Worm (Caenorhabditis elegans): Measurements from ENCODE around the gene chmp-7.
"Not testable (repeated sequence)": the region's sequence is repeated elsewhere in the genome, so short reads cannot be mapped to it uniquely, and the experiment has no call there.

Gene chmp-7

ce11 chrII:9099017-9099416 is 44.2 kb downstream of the chmp-7 start, which contains the start of gene T24H10.1 (continued):
- TF ChIP-seq nhr-76 (tag; optimal IDR thresholded peaks at IDR 0.05), result no peak
- peak; percentile 19 for TF ChIP-seq nhr-77 (tag; optimal IDR thresholded peaks at IDR 0.05)
- peak; percentile 31 for TF ChIP-seq spr-1 (tag; optimal IDR thresholded peaks at IDR 0.05)
- TF ChIP-seq nhr-102 (tag; optimal IDR thresholded peaks at IDR 0.05), result peak; percentile 55
- TF ChIP-seq unc-62 (GFP tag; optimal IDR thresholded peaks at IDR 0.05 in 1 of 2), result peak in 1 of 2 experiments; percentile 96
- no peak for TF ChIP-seq unc-62 (tag; optimal IDR thresholded peaks at IDR 0.05)
- TF ChIP-seq egl-43 (GFP tag; IDR thresholded peaks at IDR 0.05), result no peak
- TF ChIP-seq pqm-1 (tag; optimal IDR thresholded peaks at IDR 0.05), result no peak
- TF ChIP-seq F49E8.2 (tag; optimal IDR thresholded peaks at IDR 0.05; ENCODE audit: borderline replicate concordance), result peak; percentile 4
- TF ChIP-seq mdt-29 (GFP tag; IDR thresholded peaks at IDR 0.05), result no peak

- no peak for TF ChIP-seq hlh-30 (tag; optimal IDR thresholded peaks at IDR 0.05; ENCODE audit: insufficient read depth)
- peak; percentile 40 for TF ChIP-seq aha-1 (tag)
Observed at ce11 chrII:9100798-9101197, 46.0 kb downstream of the chmp-7 start, which contains the start of gene T24H10.5. Gene T24H10.5, plus strand, starts transcription at chrII:9101098.

ce11 chrII:9102623-9103022 is 47.9 kb downstream of the chmp-7 start:
- 0 out of 2 replicates have a peak, but pooled peaks have one; percentile 42 for TF ChIP-seq lin-29 (GFP tag; IDR thresholded peaks at IDR 0.05)
- peak; percentile 60; the same call in 1 of the 2 replicates for TF ChIP-seq ceh-44 (GFP tag; IDR thresholded peaks at IDR 0.05)
- TF ChIP-seq nhr-41 (GFP tag; IDR thresholded peaks at IDR 0.05), result peak; percentile 74
- peak; percentile 69; the same call in 1 of the 2 replicates for TF ChIP-seq Y105C5A.15 (GFP tag; IDR thresholded peaks at IDR 0.05)
- 0 out of 2 replicates have a peak, but pooled peaks have one; percentile 29 for TF ChIP-seq zfp-3 (GFP tag; conservative IDR thresholded peaks at IDR 0.05)
- TF ChIP-seq D1046.2 (GFP tag; IDR thresholded peaks at IDR 0.05), result peak; percentile 86
- 0 out of 2 replicates have a peak, but pooled peaks have one; percentile 38 for TF ChIP-seq Y75B8A.6 (GFP tag; IDR thresholded peaks at IDR 0.05)
- peak; percentile 74 for TF ChIP-seq set-16 (GFP tag; IDR thresholded peaks at IDR 0.05)
- TF ChIP-seq mxl-2 (GFP tag; conservative IDR thresholded peaks at IDR 0.05), result 0 out of 2 replicates have a peak, but pooled peaks have one; percentile 17
- TF ChIP-seq T26A8.4 (GFP tag; IDR thresholded peaks at IDR 0.05), result peak; percentile 82
- peak; percentile 72 for TF ChIP-seq dmd-9 (GFP tag; IDR thresholded peaks at IDR 0.05)
- peak; percentile 78 for TF ChIP-seq nhr-42 (GFP tag; IDR thresholded peaks at IDR 0.05)
- peak; percentile 37 for TF ChIP-seq dmd-6 (GFP tag; IDR thresholded peaks at IDR 0.05)
- peak; percentile 89 for TF ChIP-seq pha-4 (GFP tag; IDR thresholded peaks at IDR 0.05)
- not testable (repeated sequence) for TF ChIP-seq pha-4 (tag; optimal IDR thresholded peaks at IDR 0.05)
- TF ChIP-seq hmg-1.1 (GFP tag; IDR thresholded peaks at IDR 0.05), result peak; percentile 20; the same call in 1 of the 2 replicates
- TF ChIP-seq lin-38 (GFP tag; IDR thresholded peaks at IDR 0.05), result peak; percentile 84
- peak; percentile 89 for TF ChIP-seq F26F4.8 (GFP tag; conservative IDR thresholded peaks at IDR 0.05)
- peak; percentile 36; the same call in 1 of the 2 replicates for TF ChIP-seq ceh-20 (GFP tag; IDR thresholded peaks at IDR 0.05)
- 0 out of 2 replicates have a peak, but pooled peaks have one; percentile 41 for TF ChIP-seq ZK337.2 (GFP tag; IDR thresholded peaks at IDR 0.05)
- peak; percentile 93 for TF ChIP-seq F44E2.7 (GFP tag; IDR thresholded peaks at IDR 0.05)
- peak; percentile 81 for TF ChIP-seq vab-7 (GFP tag; IDR thresholded peaks at IDR 0.05)
- peak; percentile 61 to 77; a peak in 2 of 4 replicates for TF ChIP-seq madf-5 (GFP tag; IDR thresholded peaks at IDR 0.05)
- TF ChIP-seq dmd-8 (GFP tag; IDR thresholded peaks at IDR 0.05), result peak; percentile 97
- peak; percentile 75 for TF ChIP-seq php-3 (GFP tag; IDR thresholded peaks at IDR 0.05)
- peak; percentile 92 for TF ChIP-seq lim-7 (GFP tag; IDR thresholded peaks at IDR 0.05)
- peak; percentile 96 for TF ChIP-seq egl-43 (GFP tag; IDR thresholded peaks at IDR 0.05)
- peak; percentile 91 for TF ChIP-seq snpc-1.2 (GFP tag; IDR thresholded peaks at IDR 0.05)
- peak; percentile 91 for TF ChIP-seq arid-1 (GFP tag; conservative IDR thresholded peaks at IDR 0.05)
- peak; percentile 53; the same call in 1 of the 2 replicates for TF ChIP-seq mdt-29 (GFP tag; IDR thresholded peaks at IDR 0.05)
- TF ChIP-seq madf-9 (GFP tag; conservative IDR thresholded peaks at IDR 0.05), result peak; percentile 69
- TF ChIP-seq Y48G9A.11 (GFP tag; IDR thresholded peaks at IDR 0.05), result peak; percentile 85
- 0 out of 2 replicates have a peak, but pooled peaks have one; percentile 54 for TF ChIP-seq saeg-2 (GFP tag; IDR thresholded peaks at IDR 0.05)
- TF ChIP-seq tra-1 (GFP tag; IDR thresholded peaks at IDR 0.05), result peak; percentile 85; the same call in 1 of the 2 replicates
- TF ChIP-seq lin-1 (GFP tag; IDR thresholded peaks at IDR 0.05), result peak; percentile 87

All from whole organism, L4 larva.